Worm (Caenorhabditis elegans) whole organism, young adult: Measurements from ENCODE around the gene rnp-7.

Experiments used
- B0019.2 ChIP-seq: fragments of 200-800 bp; sonication (Bioruptor generic); conservative IDR thresholded peaks from 2 replicates; pipeline ENCODE4 v1.3.6; 2022; ENCODE audit warnings: missing genetic modification reagents, missing genetic modification characterization, missing compliant biosample characterization
- F39B2.1 ChIP-seq: fragments of 200-800 bp; sonication (Bioruptor generic); IDR thresholded peaks from 2 replicates; pipeline ENCODE4 v1.3.6; 2022; ENCODE audit warnings: missing genetic modification reagents, missing genetic modification characterization, missing compliant biosample characterization
- F57A8.1 ChIP-seq: fragments of 200-800 bp; sonication (Bioruptor generic); optimal IDR thresholded peaks from 2 replicates; lab custom pipeline; 2018; ENCODE audit warnings: mild to moderate bottlenecking, missing genetic modification characterization, moderate library complexity, missing compliant biosample characterization
- Y53F4B.3 ChIP-seq: fragments of 200-800 bp; sonication (Bioruptor generic); IDR thresholded peaks from 2 replicates; pipeline ENCODE4 v1.3.6; 2022; ENCODE audit warnings: missing genetic modification reagents, missing genetic modification characterization, missing compliant biosample characterization
- Y53G8AR.9 ChIP-seq: fragments of 200-800 bp; sonication (Bioruptor generic); conservative IDR thresholded peaks from 2 replicates; pipeline ENCODE4 v1.3.6; 2022; ENCODE audit warnings: missing genetic modification reagents, missing genetic modification characterization, missing compliant biosample characterization
- Y56A3A.18 ChIP-seq: fragments of 200-800 bp; sonication (Bioruptor generic); IDR thresholded peaks from 2 replicates; pipeline ENCODE4 v1.3.6; 2022; ENCODE audit warnings: missing genetic modification reagents, missing genetic modification characterization, missing compliant biosample characterization
- akir-1 ChIP-seq: fragments of 200-800 bp; sonication (Bioruptor generic); optimal IDR thresholded peaks from 2 replicates; lab custom pipeline; 2018; ENCODE audit warnings: mild to moderate bottlenecking, missing genetic modification characterization, moderate library complexity, missing compliant biosample characterization
- aptf-3 ChIP-seq: fragments of 200-800 bp; sonication (Bioruptor generic); IDR thresholded peaks from 2 replicates; pipeline ENCODE4 v1.3.6; 2022; ENCODE audit warnings: missing genetic modification characterization, missing compliant biosample characterization
- atf-7 ChIP-seq: sonication (generic microtip); optimal IDR thresholded peaks from 2 replicates; lab custom pipeline; 2017; ENCODE audit warnings: mild to moderate bottlenecking, missing genetic modification characterization, missing compliant biosample characterization
- athp-1 ChIP-seq: sonication (generic microtip); optimal IDR thresholded peaks from 2 replicates; lab custom pipeline; 2017; ENCODE audit warnings: mild to moderate bottlenecking, missing genetic modification characterization, missing compliant biosample characterization
- bed-1 ChIP-seq: fragments of 200-800 bp; sonication (Bioruptor generic); IDR thresholded peaks from 2 replicates; pipeline ENCODE4 v1.3.6; 2022; ENCODE audit warnings: missing genetic modification reagents, missing genetic modification characterization, missing compliant biosample characterization
- ccch-3 ChIP-seq: fragments of 200-800 bp; sonication (Bioruptor generic); optimal IDR thresholded peaks from 2 replicates; lab custom pipeline; 2018; ENCODE audit warnings: mild to moderate bottlenecking, missing genetic modification characterization, missing compliant biosample characterization
- cebp-1 ChIP-seq, 2 experiments: fragments of 200-800 bp in 1 of 2; sonication (Bioruptor generic) in 1 of 2; sonication (generic microtip) in 1 of 2; IDR thresholded peaks in 1 of 2; optimal IDR thresholded peaks in 1 of 2; 2 replicates each; pipeline versions ENCODE4 v1.3.6 to Lab custom; 2017 to 2022; ENCODE audit warnings: missing compliant biosample characterization in 2 of 2, missing genetic modification characterization in 2 of 2, mild to moderate bottlenecking in 1 of 2, missing genetic modification reagents in 1 of 2, moderate library complexity in 1 of 2
- cebp-2 ChIP-seq: fragments of 200-800 bp; sonication (Bioruptor generic); IDR thresholded peaks from 2 replicates; pipeline ENCODE4 v1.3.6; 2022; ENCODE audit warnings: missing genetic modification characterization, missing compliant biosample characterization
- ceh-100 ChIP-seq: fragments of 200-800 bp; sonication (Bioruptor generic); IDR thresholded peaks from 2 replicates; pipeline ENCODE4 v1.3.6; 2022; ENCODE audit warnings: missing genetic modification reagents, missing genetic modification characterization, missing compliant biosample characterization
- ceh-27 ChIP-seq: fragments of 200-800 bp; sonication (Bioruptor generic); optimal IDR thresholded peaks from 2 replicates; lab custom pipeline; 2018; ENCODE audit warnings: mild to moderate bottlenecking, missing genetic modification characterization, moderate library complexity, missing compliant biosample characterization
- ceh-40 ChIP-seq: fragments of 200-800 bp; sonication (Bioruptor generic); IDR thresholded peaks from 2 replicates; pipeline ENCODE4 v1.3.6; 2022; ENCODE audit warnings: missing genetic modification characterization, missing compliant biosample characterization
- ceh-91 ChIP-seq: fragments of 200-800 bp; sonication (Bioruptor generic); IDR thresholded peaks from 2 replicates; pipeline ENCODE4 v1.3.6; 2022; ENCODE audit warnings: missing genetic modification reagents, missing genetic modification characterization, missing compliant biosample characterization
- dox-1 ChIP-seq: fragments of 200-800 bp; sonication (Bioruptor generic); IDR thresholded peaks from 2 replicates; pipeline ENCODE4 v1.3.6; 2022; ENCODE audit warnings: missing genetic modification reagents, missing genetic modification characterization, missing compliant biosample characterization
- dpl-1 ChIP-seq: fragments of 150-350 bp; optimal IDR thresholded peaks from 2 replicates; lab custom pipeline; 2014; ENCODE audit warnings: missing biosample characterization, missing genetic modification reagents, missing genetic modification characterization
- efl-1 ChIP-seq: fragments of 150-350 bp; optimal IDR thresholded peaks from 2 replicates; lab custom pipeline; 2014; ENCODE audit warnings: missing biosample characterization, missing genetic modification reagents, missing genetic modification characterization
- egl-18 ChIP-seq: fragments of 200-800 bp; sonication (Bioruptor generic); IDR thresholded peaks from 2 replicates; pipeline ENCODE4 v1.3.6; 2022; ENCODE audit warnings: missing genetic modification reagents, missing genetic modification characterization, missing compliant biosample characterization
- fkh-3 ChIP-seq: sonication (generic microtip); optimal IDR thresholded peaks from 2 replicates; lab custom pipeline; 2016; ENCODE audit warnings: mild to moderate bottlenecking, missing genetic modification characterization, missing compliant biosample characterization
- hlh-26 ChIP-seq: fragments of 200-800 bp; sonication (Bioruptor generic); conservative IDR thresholded peaks from 2 replicates; pipeline ENCODE4 v1.3.6; 2022; ENCODE audit warnings: missing genetic modification reagents, missing genetic modification characterization, missing compliant biosample characterization
- hmg-20 ChIP-seq: fragments of 200-800 bp; sonication (Bioruptor generic); IDR thresholded peaks from 2 replicates; pipeline ENCODE4 v1.3.6; 2022; ENCODE audit warnings: missing genetic modification reagents, missing genetic modification characterization, missing compliant biosample characterization
- hsf-1 ChIP-seq: fragments of 200-800 bp; sonication (Bioruptor generic); IDR thresholded peaks from 2 replicates; pipeline ENCODE4 v1.3.6; 2022; ENCODE audit warnings: missing genetic modification reagents, missing genetic modification characterization, missing compliant biosample characterization
- lin-40 ChIP-seq: sonication (generic microtip); optimal IDR thresholded peaks from 2 replicates; lab custom pipeline; 2016; ENCODE audit warnings: missing genetic modification characterization, mild to moderate bottlenecking, missing compliant biosample characterization, missing genotype, missing genetic modification reagents
- lsl-1 ChIP-seq: fragments of 200-800 bp; sonication (Bioruptor generic); optimal IDR thresholded peaks from 2 replicates; lab custom pipeline; 2018; ENCODE audit warnings: mild to moderate bottlenecking, missing genetic modification characterization, moderate library complexity, missing compliant biosample characterization
- madf-10 ChIP-seq: sonication (generic microtip); optimal IDR thresholded peaks from 2 replicates; lab custom pipeline; 2016; ENCODE audit warnings: mild to moderate bottlenecking, missing genetic modification characterization, missing compliant biosample characterization
- madf-8 ChIP-seq: fragments of 200-800 bp; sonication (Bioruptor generic); conservative IDR thresholded peaks from 2 replicates; pipeline ENCODE4 v1.3.6; 2022; ENCODE audit warnings: missing genetic modification reagents, missing genetic modification characterization, missing compliant biosample characterization
- mcd-1 ChIP-seq: fragments of 200-800 bp; sonication (Bioruptor generic); IDR thresholded peaks from 2 replicates; pipeline ENCODE4 v1.3.6; 2022; ENCODE audit warnings: missing genetic modification reagents, missing genetic modification characterization, missing compliant biosample characterization
- nfyb-1 ChIP-seq: fragments of 200-800 bp; sonication (Bioruptor generic); IDR thresholded peaks from 2 replicates; pipeline ENCODE4 v1.3.6; 2022; ENCODE audit warnings: missing genetic modification reagents, missing genetic modification characterization, missing compliant biosample characterization
- nhr-27 ChIP-seq: fragments of 200-800 bp; sonication (Bioruptor generic); optimal IDR thresholded peaks from 2 replicates; lab custom pipeline; 2018; ENCODE audit warnings: mild to moderate bottlenecking, missing genetic modification characterization, moderate library complexity, missing compliant biosample characterization
- nhr-80 ChIP-seq: sonication (generic microtip); optimal IDR thresholded peaks from 2 replicates; lab custom pipeline; 2016; ENCODE audit warnings: missing genetic modification characterization, missing compliant biosample characterization
- pbrm-1 ChIP-seq: fragments of 200-800 bp; sonication (Bioruptor generic); IDR thresholded peaks from 2 replicates; pipeline ENCODE4 v1.3.6; 2022; ENCODE audit warnings: missing genetic modification reagents, missing genetic modification characterization, missing compliant biosample characterization
- rcor-1 ChIP-seq: fragments of 200-800 bp; sonication (Bioruptor generic); IDR thresholded peaks from 2 replicates; pipeline ENCODE4 v1.3.6; 2022; ENCODE audit warnings: missing genetic modification reagents, missing genetic modification characterization, missing compliant biosample characterization
- rpc-1 ChIP-seq, 2 experiments: fragments of 150-350 bp in 1 of 2; sonication (generic microtip) in 1 of 2; optimal IDR thresholded peaks; 2 replicates each; lab custom pipeline; 2014 to 2018; ENCODE audit warnings: missing biosample characterization in 1 of 2, missing genetic modification characterization in 1 of 2, missing genetic modification reagents in 1 of 2, missing genotype in 1 of 2
- snpc-1.1 ChIP-seq: sonication (generic microtip); optimal IDR thresholded peaks from 2 replicates; lab custom pipeline; 2017; ENCODE audit warnings: missing genetic modification characterization, mild to moderate bottlenecking, missing compliant biosample characterization, antibody characterized with exemption, moderate library complexity, missing genotype, missing genetic modification reagents; ENCODE audit not compliant: insufficient read depth
- snpc-3.4 ChIP-seq: sonication (generic microtip); optimal IDR thresholded peaks from 2 replicates; lab custom pipeline; 2017; ENCODE audit warnings: missing genetic modification characterization, mild to moderate bottlenecking, missing compliant biosample characterization, antibody characterized with exemption, moderate library complexity, missing genotype, missing genetic modification reagents
- snpc-4 ChIP-seq, 5 experiments: fragments of 150-350 bp in 1 of 5; sonication (generic microtip) in 4 of 5; optimal IDR thresholded peaks; 2 replicates each; lab custom pipeline; 2014 to 2018; ENCODE audit warnings: missing genetic modification characterization in 5 of 5, missing biosample characterization in 3 of 5, antibody characterized with exemption in 2 of 5, mild to moderate bottlenecking in 2 of 5, missing compliant biosample characterization in 2 of 5, missing genotype in 2 of 5, moderate library complexity in 2 of 5, missing genetic modification reagents in 1 of 5
- sptf-2 ChIP-seq: fragments of 200-800 bp; sonication (Bioruptor generic); optimal IDR thresholded peaks from 2 replicates; lab custom pipeline; 2018; ENCODE audit warnings: mild to moderate bottlenecking, missing genetic modification characterization, missing compliant biosample characterization
- tlf-1 ChIP-seq: fragments of 200-800 bp; sonication (Bioruptor generic); optimal IDR thresholded peaks from 2 replicates; lab custom pipeline; 2018; ENCODE audit warnings: mild to moderate bottlenecking, missing genetic modification characterization, missing compliant biosample characterization
- xnd-1 ChIP-seq: sonication (generic microtip); optimal IDR thresholded peaks from 2 replicates; lab custom pipeline; 2016; ENCODE audit warnings: missing genotype, missing genetic modification reagents, missing genetic modification characterization, missing compliant biosample characterization
- zfh-2 ChIP-seq: fragments of 200-800 bp; sonication (Bioruptor generic); conservative IDR thresholded peaks from 2 replicates; pipeline ENCODE4 v1.3.6; 2022; ENCODE audit warnings: missing genetic modification reagents, missing genetic modification characterization, missing compliant biosample characterization
- ztf-6 ChIP-seq: fragments of 200-800 bp; sonication (Bioruptor generic); IDR thresholded peaks from 2 replicates; pipeline ENCODE4 v1.3.6; 2022; ENCODE audit warnings: missing genetic modification reagents, missing genetic modification characterization, missing compliant biosample characterization

rnp-7 gene

DNA sequence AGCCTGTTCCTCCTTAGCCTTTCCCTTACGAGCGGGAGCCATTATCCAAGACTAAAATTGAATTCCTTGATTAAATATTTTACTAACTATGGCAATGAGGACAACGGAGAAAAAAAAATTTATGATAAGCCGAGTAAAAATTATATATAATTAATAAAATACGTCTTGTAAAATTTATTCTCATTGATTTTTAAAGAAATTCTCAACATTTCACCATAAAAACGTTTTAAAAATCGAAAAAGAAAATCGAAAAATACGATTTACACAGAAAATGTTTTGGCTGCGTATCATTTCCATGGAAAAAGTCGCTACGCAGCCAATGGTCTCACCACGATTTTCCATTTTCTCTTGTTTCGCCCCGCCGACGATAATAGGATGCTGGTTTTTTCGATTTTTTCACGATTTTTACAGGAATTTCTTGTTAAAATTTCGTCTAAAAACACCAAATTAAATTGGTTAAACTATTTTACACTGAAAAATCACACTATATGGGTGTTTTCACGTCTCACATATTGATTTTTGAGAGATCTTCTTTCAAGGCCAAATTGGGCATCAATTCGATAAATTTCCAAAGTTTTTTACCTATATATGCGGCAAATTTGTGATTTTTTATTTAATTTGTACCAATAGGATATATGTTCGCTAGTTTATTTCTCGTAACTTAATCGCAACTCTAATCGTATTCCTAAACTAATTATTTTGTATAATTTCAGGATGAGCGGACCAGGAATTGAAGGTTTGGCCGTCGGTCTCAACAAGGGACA lies 18.8 kb upstream of the rnp-7 start, which contains the start of the genes rps-14 and rpl-36 (continued):
- TF ChIP-seq Y56A3A.18 (GFP tag; lab: Robert Waterston, UW), result no peak
- no peak for TF ChIP-seq akir-1 (GFP tag; lab: Kevin White, UChicago)
- TF ChIP-seq ceh-100 (GFP tag; lab: Robert Waterston, UW), result peak; percentile 61
- no peak for TF ChIP-seq hlh-26 (GFP tag; lab: Robert Waterston, UW)
- TF ChIP-seq nhr-27, result no peak
- TF ChIP-seq B0019.2 (GFP tag; lab: Robert Waterston, UW), result no peak
- TF ChIP-seq xnd-1, result no peak
- no peak for TF ChIP-seq cebp-2 (GFP tag; lab: Robert Waterston, UW)
- no peak for TF ChIP-seq ceh-40 (GFP tag; lab: Robert Waterston, UW)
- TF ChIP-seq madf-8 (GFP tag; lab: Robert Waterston, UW), result 0 out of 2 replicates have a peak, but pooled peaks have one; percentile 15
- no peak for TF ChIP-seq egl-18
- no peak for TF ChIP-seq ccch-3 (GFP tag; lab: Kevin White, UChicago)
- 0 out of 2 replicates have a peak, but pooled peaks have one; percentile 28 for TF ChIP-seq Y53G8AR.9
- TF ChIP-seq efl-1 (GFP tag; lab: Kevin White, UChicago), result peak; percentile 60
- TF ChIP-seq pbrm-1 (GFP tag; lab: Robert Waterston, UW), result peak; percentile 69
- TF ChIP-seq nhr-80 (tag; lab: Kevin White, UChicago), result no peak
- TF ChIP-seq atf-7 (tag; lab: Kevin White, UChicago), result no peak
- TF ChIP-seq hmg-20 (GFP tag; lab: Robert Waterston, UW), result no peak
- no peak for TF ChIP-seq F39B2.1 (GFP tag; lab: Robert Waterston, UW)
- TF ChIP-seq nfyb-1 (GFP tag; lab: Robert Waterston, UW), result 0 out of 2 replicates have a peak, but pooled peaks have one; percentile 47
- TF ChIP-seq ztf-6 (GFP tag; lab: Robert Waterston, UW), result no peak
- peak; percentile 61 for TF ChIP-seq ceh-27 (GFP tag; lab: Kevin White, UChicago)
- TF ChIP-seq lin-40 (tag; lab: Kevin White, UChicago), result peak; percentile 82
- peak; percentile 2 for TF ChIP-seq madf-10 (tag; lab: Kevin White, UChicago)
- peak; percentile 40 for TF ChIP-seq snpc-1.1
- no peak for TF ChIP-seq snpc-4 (GFP tag; optimal IDR thresholded peaks at IDR 0.05; lab: Kevin White, UChicago)
- peak; percentile 47 to 73 (median 57) for TF ChIP-seq snpc-4 (tag; optimal IDR thresholded peaks at IDR 0.05; lab: Kevin White, UChicago)
- peak; percentile 62; the same call in 1 of the 2 replicates for TF ChIP-seq ceh-91 (GFP tag; lab: Robert Waterston, UW)
- TF ChIP-seq zfh-2 (GFP tag; lab: Robert Waterston, UW), result no peak
- peak; percentile 82 for TF ChIP-seq tlf-1 (GFP tag; lab: Kevin White, UChicago)
- TF ChIP-seq rcor-1 (GFP tag; lab: Robert Waterston, UW), result peak; percentile 34; the same call in 1 of the 2 replicates
- TF ChIP-seq dox-1 (GFP tag; lab: Robert Waterston, UW), result peak; percentile 41; the same call in 1 of the 2 replicates
- no peak for TF ChIP-seq fkh-3
- no peak for TF ChIP-seq bed-1 (GFP tag; lab: Robert Waterston, UW)
- TF ChIP-seq lsl-1, result peak; percentile 13
- TF ChIP-seq snpc-3.4 (tag; lab: Kevin White, UChicago), result peak; percentile 70
- no peak for TF ChIP-seq F57A8.1 (GFP tag; lab: Kevin White, UChicago)
- no peak for TF ChIP-seq Y53F4B.3 (GFP tag; lab: Robert Waterston, UW)
- TF ChIP-seq hsf-1 (GFP tag; lab: Robert Waterston, UW), result no peak
- TF ChIP-seq athp-1 (tag; lab: Kevin White, UChicago), result no peak
- TF ChIP-seq aptf-3 (GFP tag; lab: Robert Waterston, UW), result no peak
- no peak for TF ChIP-seq rpc-1 (optimal IDR thresholded peaks at IDR 0.05; lab: Kevin White, UChicago)
- no peak for TF ChIP-seq rpc-1 (tag; optimal IDR thresholded peaks at IDR 0.05; lab: Kevin White, UChicago)
- no peak for TF ChIP-seq dpl-1 (GFP tag; lab: Kevin White, UChicago)
- TF ChIP-seq cebp-1 (GFP tag; IDR thresholded peaks at IDR 0.05; lab: Robert Waterston, UW), result no peak
- peak; percentile 77 for TF ChIP-seq cebp-1 (tag; optimal IDR thresholded peaks at IDR 0.05; lab: Kevin White, UChicago)
- TF ChIP-seq mcd-1, result peak; percentile 84
- TF ChIP-seq sptf-2 (GFP tag; lab: Kevin White, UChicago), result no peak
